Fruit fly (Drosophila melanogaster) whole organism, embryonic: ENCODE measurements around the gene Trf.

ENCODE experiments used
- Abd-B ChIP-seq: fragments of 200-800 bp; sonication (Bioruptor generic); optimal IDR thresholded peaks from 2 replicates; lab custom pipeline; 2018; ENCODE audit warnings: missing biosample characterization, mild to moderate bottlenecking, missing genetic modification characterization, moderate library complexity
- Aef1 ChIP-seq: fragments of 200-800 bp; sonication (Bioruptor generic); IDR thresholded peaks from 3 replicates; pipeline ENCODE4 v1.3.6; 2022; ENCODE audit warnings: missing biosample characterization, missing genetic modification characterization
- B-H1 ChIP-seq: fragments of 200-800 bp; sonication (Bioruptor generic); IDR thresholded peaks from 3 replicates; pipeline ENCODE4 v1.3.6; 2022; ENCODE audit warnings: missing biosample characterization, missing genetic modification characterization
- Blimp-1 ChIP-seq: fragments of 200-800 bp; sonication (Bioruptor generic); optimal IDR thresholded peaks from 3 replicates; lab custom pipeline; 2018; ENCODE audit warnings: missing biosample characterization, missing genetic modification characterization, mild to moderate bottlenecking, moderate library complexity, missing genetic modification reagents
- CG12942 ChIP-seq: fragments of 200-800 bp; sonication (Bioruptor generic); optimal IDR thresholded peaks from 3 replicates; lab custom pipeline; 2016; ENCODE audit warnings: missing biosample characterization, missing genetic modification characterization
- CG14965 ChIP-seq: fragments of 200-800 bp; sonication (Bioruptor generic); optimal IDR thresholded peaks from 2 replicates; lab custom pipeline; 2016; ENCODE audit warnings: missing biosample characterization, missing genetic modification characterization, borderline replicate concordance
- CG15269 ChIP-seq: fragments of 200-800 bp; sonication (Bioruptor generic); optimal IDR thresholded peaks from 2 replicates; lab custom pipeline; 2018; ENCODE audit warnings: missing biosample characterization, mild to moderate bottlenecking, missing genetic modification characterization, moderate library complexity
- CG1602 ChIP-seq: fragments of 200-800 bp; sonication (Bioruptor generic); optimal IDR thresholded peaks from 3 replicates; lab custom pipeline; 2016; ENCODE audit warnings: missing biosample characterization, missing genetic modification characterization
- CG1603 ChIP-seq: fragments of 200-800 bp; sonication (Bioruptor generic); optimal IDR thresholded peaks from 2 replicates; lab custom pipeline; 2019; ENCODE audit warnings: missing biosample characterization, mild to moderate bottlenecking, missing genetic modification characterization, moderate library complexity
- CG18599 ChIP-seq: fragments of 200-800 bp; sonication (Bioruptor generic); optimal IDR thresholded peaks from 3 replicates; lab custom pipeline; 2017; ENCODE audit warnings: missing biosample characterization, missing genetic modification characterization, mild to moderate bottlenecking, moderate library complexity, missing genetic modification reagents
- CG2712 ChIP-seq: fragments of 200-800 bp; optimal IDR thresholded peaks from 3 replicates; lab custom pipeline; 2019; ENCODE audit warnings: missing biosample characterization, mild to moderate bottlenecking, missing genetic modification characterization, moderate library complexity
- CG2889 ChIP-seq: fragments of 200-800 bp; sonication (Bioruptor generic); IDR thresholded peaks from 3 replicates; pipeline ENCODE4 v1.3.6; 2022; ENCODE audit warnings: missing biosample characterization, missing genetic modification characterization
- CG3281 ChIP-seq: fragments of 200-800 bp; sonication (Bioruptor generic); optimal IDR thresholded peaks from 3 replicates; lab custom pipeline; 2017; ENCODE audit warnings: missing biosample characterization, mild to moderate bottlenecking, missing genetic modification characterization
- CG3726 ChIP-seq: fragments of 200-800 bp; sonication (Bioruptor generic); IDR thresholded peaks from 3 replicates; pipeline ENCODE4, ENCODE4 v1.3.6; 2022; ENCODE audit warnings: missing biosample characterization, missing genetic modification characterization
- CG4360 ChIP-seq: fragments of 200-800 bp; sonication (Bioruptor generic); IDR thresholded peaks from 2 replicates; pipeline ENCODE4 v1.3.6; 2022; ENCODE audit warnings: missing biosample characterization, missing genetic modification characterization
- CG4424 ChIP-seq: fragments of 200-800 bp; sonication (Bioruptor generic); optimal IDR thresholded peaks from 3 replicates; lab custom pipeline; 2016; ENCODE audit warnings: missing biosample characterization, missing genetic modification characterization
- CG9215 ChIP-seq: fragments of 200-800 bp; sonication (Bioruptor generic); IDR thresholded peaks from 2 replicates; pipeline ENCODE4 v1.3.6; 2022; ENCODE audit warnings: missing biosample characterization, missing genetic modification characterization
- CG9609 ChIP-seq: fragments of 200-800 bp; sonication (Bioruptor generic); optimal IDR thresholded peaks from 3 replicates; lab custom pipeline; 2016; ENCODE audit warnings: missing biosample characterization, missing genetic modification characterization
- CHES-1-like ChIP-seq: fragments of 200-800 bp; sonication (Bioruptor generic); optimal IDR thresholded peaks from 2 replicates; lab custom pipeline; 2016; ENCODE audit warnings: missing biosample characterization, missing genetic modification characterization
- CrebB ChIP-seq: fragments of 200-800 bp; sonication (Bioruptor generic); optimal IDR thresholded peaks from 3 replicates; lab custom pipeline; 2018; ENCODE audit warnings: missing biosample characterization, mild to moderate bottlenecking, missing genetic modification characterization
- HLH54F ChIP-seq: fragments of 200-800 bp; sonication (Bioruptor generic); optimal IDR thresholded peaks from 3 replicates; lab custom pipeline; 2016; ENCODE audit warnings: missing biosample characterization, missing genetic modification characterization
- Hmx ChIP-seq: fragments of 200-800 bp; sonication (Bioruptor generic); optimal IDR thresholded peaks from 2 replicates; lab custom pipeline; 2016; ENCODE audit warnings: missing biosample characterization, missing genetic modification characterization
- Hsf ChIP-seq: fragments of 200-800 bp; sonication (Bioruptor generic); optimal IDR thresholded peaks from 3 replicates; lab custom pipeline; 2016; ENCODE audit warnings: missing biosample characterization, missing genetic modification characterization
- Ptx1 ChIP-seq: fragments of 200-800 bp; sonication (Bioruptor generic); IDR thresholded peaks from 2 replicates; pipeline ENCODE4 v1.3.6; 2022; ENCODE audit warnings: missing biosample characterization, missing genetic modification characterization
- Rx ChIP-seq: fragments of 200-800 bp; sonication (Bioruptor generic); IDR thresholded peaks from 2 replicates; pipeline ENCODE4 v1.3.6; 2022; ENCODE audit warnings: missing biosample characterization, missing genetic modification characterization
- Vsx1 ChIP-seq: fragments of 200-800 bp; sonication (Bioruptor generic); optimal IDR thresholded peaks from 2 replicates; lab custom pipeline; 2017; ENCODE audit warnings: missing biosample characterization, mild to moderate bottlenecking, missing genetic modification characterization, missing genetic modification reagents
- Xbp1 ChIP-seq: fragments of 200-800 bp; sonication (Bioruptor generic); optimal IDR thresholded peaks from 3 replicates; lab custom pipeline; 2016; ENCODE audit warnings: missing biosample characterization, mild to moderate bottlenecking, missing genetic modification characterization
- aop ChIP-seq: fragments of 200-800 bp; sonication (Bioruptor generic); IDR thresholded peaks from 2 replicates; pipeline ENCODE4 v1.3.6; 2022; ENCODE audit warnings: missing biosample characterization, missing genetic modification characterization
- ase ChIP-seq: fragments of 200-800 bp; sonication (Bioruptor generic); IDR thresholded peaks from 3 replicates; pipeline ENCODE4 v1.3.6; 2022; ENCODE audit warnings: missing biosample characterization, missing genetic modification characterization
- bab2 ChIP-seq: fragments of 200-800 bp; sonication (Bioruptor generic); optimal IDR thresholded peaks from 2 replicates; lab custom pipeline; 2016; ENCODE audit warnings: missing biosample characterization, missing genetic modification characterization
- bigmax ChIP-seq: fragments of 200-800 bp; sonication (Bioruptor generic); optimal IDR thresholded peaks from 2 replicates; lab custom pipeline; 2018; ENCODE audit warnings: missing biosample characterization, mild to moderate bottlenecking, missing genetic modification characterization
- bowl ChIP-seq: fragments of 200-800 bp; sonication (Bioruptor generic); IDR thresholded peaks from 2 replicates; pipeline ENCODE4 v1.3.6; 2022; ENCODE audit warnings: missing biosample characterization, missing genetic modification characterization
- chif ChIP-seq, 2 experiments: fragments of 200-800 bp; sonication (Bioruptor generic); optimal IDR thresholded peaks; 3 replicates each; lab custom pipeline; 2016; ENCODE audit warnings: missing biosample characterization in 2 of 2, missing genetic modification characterization in 2 of 2
- chn ChIP-seq: fragments of 200-800 bp; sonication (Bioruptor generic); optimal IDR thresholded peaks from 2 replicates; lab custom pipeline; 2016; ENCODE audit warnings: missing biosample characterization, missing genetic modification characterization
- danr ChIP-seq: fragments of 200-800 bp; sonication (Bioruptor generic); IDR thresholded peaks from 2 replicates; pipeline ENCODE4 v1.3.6; 2022; ENCODE audit warnings: missing biosample characterization, missing genetic modification characterization
- dati ChIP-seq: fragments of 200-800 bp; sonication (Bioruptor generic); IDR thresholded peaks from 2 replicates; pipeline ENCODE4 v1.3.6; 2022; ENCODE audit warnings: missing biosample characterization, missing genetic modification characterization
- dmrt11E ChIP-seq: fragments of 200-800 bp; sonication (Bioruptor generic); optimal IDR thresholded peaks from 3 replicates; lab custom pipeline; 2018; ENCODE audit warnings: missing biosample characterization, mild to moderate bottlenecking, missing genetic modification characterization, moderate library complexity
- ems ChIP-seq: fragments of 200-800 bp; sonication (Bioruptor generic); optimal IDR thresholded peaks from 3 replicates; lab custom pipeline; 2016; ENCODE audit warnings: missing biosample characterization, missing genetic modification characterization
- fd3F ChIP-seq: fragments of 200-800 bp; sonication (Bioruptor generic); optimal IDR thresholded peaks from 2 replicates; lab custom pipeline; 2018; ENCODE audit warnings: missing biosample characterization, mild to moderate bottlenecking, missing genetic modification characterization, moderate library complexity
- fd96Cb ChIP-seq: fragments of 200-800 bp; sonication (Bioruptor generic); optimal IDR thresholded peaks from 2 replicates; lab custom pipeline; 2018; ENCODE audit warnings: missing biosample characterization, mild to moderate bottlenecking, missing genetic modification characterization, moderate library complexity
- gcm ChIP-seq: fragments of 200-800 bp; sonication (Bioruptor generic); optimal IDR thresholded peaks from 2 replicates; lab custom pipeline; 2019; ENCODE audit warnings: missing biosample characterization, mild to moderate bottlenecking, missing genetic modification characterization, moderate library complexity
- grau ChIP-seq: fragments of 200-800 bp; optimal IDR thresholded peaks from 3 replicates; lab custom pipeline; 2019; ENCODE audit warnings: missing biosample characterization, mild to moderate bottlenecking, missing genetic modification characterization, moderate library complexity
- gro ChIP-seq: fragments of 200-800 bp; sonication (Bioruptor generic); optimal IDR thresholded peaks from 2 replicates; lab custom pipeline; 2016; ENCODE audit warnings: missing biosample characterization, missing genetic modification characterization
- phol ChIP-seq: fragments of 200-800 bp; sonication (Bioruptor generic); optimal IDR thresholded peaks from 3 replicates; lab custom pipeline; 2018; ENCODE audit warnings: missing biosample characterization, mild to moderate bottlenecking, missing genetic modification characterization, moderate library complexity
- slbo ChIP-seq: fragments of 200-800 bp; sonication (Bioruptor generic); IDR thresholded peaks from 2 replicates; pipeline ENCODE4 v1.3.6; 2022; ENCODE audit warnings: missing biosample characterization, missing genetic modification characterization
- so ChIP-seq: fragments of 200-800 bp; sonication (Bioruptor generic); IDR thresholded peaks from 3 replicates; pipeline ENCODE4 v1.3.6; 2022; ENCODE audit warnings: missing biosample characterization, missing genetic modification characterization
- sqz ChIP-seq: fragments of 200-800 bp; sonication (Bioruptor generic); optimal IDR thresholded peaks from 3 replicates; lab custom pipeline; 2018; ENCODE audit warnings: missing biosample characterization, mild to moderate bottlenecking, missing genetic modification characterization
- stc ChIP-seq: fragments of 200-800 bp; sonication (Bioruptor generic); IDR thresholded peaks from 2 replicates; pipeline ENCODE4 v1.3.6; 2022; ENCODE audit warnings: missing biosample characterization, missing genetic modification characterization
- tap ChIP-seq: fragments of 200-800 bp; optimal IDR thresholded peaks from 3 replicates; lab custom pipeline; 2019; ENCODE audit warnings: missing biosample characterization, mild to moderate bottlenecking, missing genetic modification characterization, moderate library complexity
- tin ChIP-seq: fragments of 200-800 bp; sonication (Bioruptor generic); optimal IDR thresholded peaks from 3 replicates; lab custom pipeline; 2016; ENCODE audit warnings: missing biosample characterization, missing genetic modification characterization
- ttk ChIP-seq: fragments of 200-800 bp; sonication (Bioruptor generic); IDR thresholded peaks from 2 replicates; pipeline ENCODE4 v2.1.2; 2022; ENCODE audit warnings: missing biosample characterization, missing genetic modification characterization

The Trf gene

DNA sequence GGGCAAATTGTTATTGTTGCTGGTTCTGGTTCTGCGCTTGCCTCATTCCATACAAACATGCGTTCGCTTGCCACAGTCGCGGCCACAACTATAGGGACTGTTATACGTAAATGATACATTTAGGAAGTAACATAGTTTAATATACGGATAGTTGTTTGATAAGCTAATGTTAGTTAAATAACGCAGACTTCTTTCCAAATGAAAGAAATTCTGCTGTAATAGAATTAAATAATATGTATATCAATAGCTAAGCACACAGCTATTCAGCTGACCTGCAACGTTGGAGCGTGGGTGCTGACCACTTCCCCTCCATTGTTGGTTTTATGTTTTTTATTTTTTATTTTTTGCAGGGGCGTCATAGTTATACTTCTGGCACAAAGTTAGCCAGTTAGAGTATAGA is 38.0 kb upstream of the Trf start (continued):
- TF ChIP-seq danr (GFP tag; lab: Robert Waterston, UW) (peak; percentile 67), Xbp1 (GFP tag; lab: Kevin White, UChicago) (peak; percentile 70), ttk (GFP tag; lab: Robert Waterston, UW) (peak; percentile 45; the same call in 1 of the 2 replicates), aop (GFP tag; lab: Robert Waterston, UW) (no peak), CG3281 (peak; percentile 59), fd96Cb (tag; lab: Kevin White, UChicago) (peak; percentile 50), ems (peak; percentile 11), CG2889 (GFP tag; lab: Robert Waterston, UW) (0 out of 3 replicates have a peak, but pooled peaks have one; percentile 35), Hmx (GFP tag; lab: Kevin White, UChicago) (no peak), CG14965 (no peak), CG3726 (GFP tag; lab: Robert Waterston, UW) (0 out of 3 replicates have a peak, but pooled peaks have one; percentile 43), chn (GFP tag; lab: Kevin White, UChicago) (peak; percentile 37), CG15269 (tag; lab: Kevin White, UChicago) (peak; percentile 71), CG4360 (0 out of 2 replicates have a peak, but pooled peaks have one; percentile 12), CrebB (peak; percentile 40), CG1603 (peak; percentile 71), CG18599 (GFP tag; lab: Kevin White, UChicago) (peak; percentile 74), CG4424 (GFP tag; lab: Kevin White, UChicago) (peak; percentile 12), fd3F (GFP tag; lab: Kevin White, UChicago) (peak; percentile 35), CG2712 (tag; lab: Kevin White, UChicago) (peak; percentile 67), CG12942 (peak; percentile 14), gro (GFP tag; lab: Kevin White, UChicago) (peak; percentile 41), Vsx1 (GFP tag; lab: Kevin White, UChicago) (peak; percentile 1), tap (tag; lab: Kevin White, UChicago) (peak; percentile 66), dati (no peak), CG9215 (GFP tag; lab: Robert Waterston, UW) (peak; percentile 49), CHES-1-like (GFP tag; lab: Kevin White, UChicago) (no peak), grau (tag; lab: Kevin White, UChicago) (peak; percentile 68), phol (tag; lab: Kevin White, UChicago) (peak; percentile 53), ase (GFP tag; lab: Robert Waterston, UW) (peak; percentile 26; the same call in 1 of the 3 replicates), so (GFP tag; lab: Robert Waterston, UW) (peak; percentile 82), stc (GFP tag; lab: Robert Waterston, UW) (peak; percentile 69; the same call in 1 of the 2 replicates), bigmax (GFP tag; lab: Kevin White, UChicago) (no peak), Blimp-1 (GFP tag; lab: Kevin White, UChicago) (peak; percentile 63), Rx (GFP tag; lab: Robert Waterston, UW) (peak; percentile 25; the same call in 1 of the 2 replicates), Abd-B (GFP tag; lab: Kevin White, UChicago) (peak; percentile 11), B-H1 (GFP tag; lab: Robert Waterston, UW) (peak; percentile 43; the same call in 2 of the 3 replicates), tin (GFP tag; lab: Kevin White, UChicago) (peak; percentile 37), Aef1 (GFP tag; lab: Robert Waterston, UW) (peak; percentile 49; the same call in 2 of the 3 replicates), dmrt11E (tag; lab: Kevin White, UChicago) (peak; percentile 44), sqz (GFP tag; lab: Kevin White, UChicago) (peak; percentile 6), bab2 (GFP tag; lab: Kevin White, UChicago) (peak; percentile 27), slbo (GFP tag; lab: Robert Waterston, UW) (peak; percentile 72), Ptx1 (GFP tag; lab: Robert Waterston, UW) (peak; percentile 72), CG1602 (GFP tag; lab: Kevin White, UChicago) (peak; percentile 0), CG9609 (GFP tag; lab: Kevin White, UChicago) (peak; percentile 31), gcm (peak; percentile 61), bowl (GFP tag; lab: Robert Waterston, UW) (peak; percentile 48; the same call in 1 of the 2 replicates), chif (GFP tag; optimal IDR thresholded peaks at IDR 0.05; lab: Kevin White, UChicago) (peak; percentile 22 to 24), HLH54F (GFP tag; lab: Kevin White, UChicago) (peak; percentile 20), Hsf (GFP tag; lab: Kevin White, UChicago) (peak; percentile 52)
